Fruit fly (Drosophila melanogaster): ENCODE results near the gene CG43333.

DNA sequence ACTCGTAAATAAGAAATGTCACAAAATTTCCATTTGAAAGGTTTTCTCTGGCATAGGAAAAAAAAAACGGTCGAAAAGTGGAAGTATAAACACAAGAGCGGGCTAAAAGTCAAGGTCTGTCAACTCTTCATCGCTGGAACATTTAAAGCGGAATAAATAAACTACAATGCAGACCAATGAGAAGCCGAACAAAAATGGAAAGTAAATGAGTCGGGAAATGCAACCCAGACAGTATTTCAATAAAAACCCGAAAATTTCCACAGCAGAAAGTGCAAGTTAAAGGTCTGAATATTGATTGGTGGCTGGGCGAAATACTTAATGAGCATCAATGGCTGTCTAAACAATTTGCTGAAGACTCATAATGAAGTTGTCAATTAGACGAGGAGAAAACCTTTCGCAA is 26.6 kb upstream of the CG43333 start:
- TF ChIP-seq CG12605 (GFP tag; IDR thresholded peaks at IDR 0.05) (no peak), Pif1B (GFP tag; optimal IDR thresholded peaks at IDR 0.05) (no peak), Ets98B (GFP tag; IDR thresholded peaks at IDR 0.05) (no peak), CG10348 (GFP tag; IDR thresholded peaks at IDR 0.05) (no peak), CG34367 (tag; optimal IDR thresholded peaks at IDR 0.05) (no peak), CG14655 (GFP tag; optimal IDR thresholded peaks at IDR 0.05) (no peak), CG13204 (GFP tag; optimal IDR thresholded peaks at IDR 0.05) (no peak)
